Fruit fly (Drosophila melanogaster): ENCODE results near the gene Cpr65Ax1.
"Not testable (repeated sequence)": the region's sequence is repeated elsewhere in the genome, so short reads cannot be mapped to it uniquely, and the experiment has no call there.

Cpr65Ax1 gene

dm6 chr3L:6159863-6160262, 12.1 kb upstream of the Cpr65Ax1 start:
- no peak for TF ChIP-seq CG33017 (tag; optimal IDR thresholded peaks at IDR 0.05)
- no peak for TF ChIP-seq CG11617 (GFP tag; optimal IDR thresholded peaks at IDR 0.05)
- TF ChIP-seq kay (GFP tag; ENCODE audit: borderline replicate concordance), result no peak
- no peak for TF ChIP-seq CG7101 (tag; optimal IDR thresholded peaks at IDR 0.05)
- no peak for TF ChIP-seq toe (GFP tag; optimal IDR thresholded peaks at IDR 0.05)
- no peak for TF ChIP-seq cic (GFP tag; optimal IDR thresholded peaks at IDR 0.05)
- no peak for TF ChIP-seq Crg-1 (GFP tag; optimal IDR thresholded peaks at IDR 0.05)
- no peak for TF ChIP-seq Hr96 (GFP tag; optimal IDR thresholded peaks at IDR 0.05)
- TF ChIP-seq pad (GFP tag; optimal IDR thresholded peaks at IDR 0.05), result no peak
- no peak for TF ChIP-seq CG12768 (GFP tag; optimal IDR thresholded peaks at IDR 0.05)
- no peak for TF ChIP-seq bab1 (GFP tag; optimal IDR thresholded peaks at IDR 0.05)
- TF ChIP-seq tj (GFP tag; optimal IDR thresholded peaks at IDR 0.05), result no peak
- no peak for TF ChIP-seq Clk (GFP tag; optimal IDR thresholded peaks at IDR 0.05)
- TF ChIP-seq CG5204 (GFP tag; optimal IDR thresholded peaks at IDR 0.05), result no peak
- no peak for TF ChIP-seq CG14711 (tag; optimal IDR thresholded peaks at IDR 0.05)
- TF ChIP-seq CG1620 (GFP tag; optimal IDR thresholded peaks at IDR 0.05), result no peak
- TF ChIP-seq ovo (GFP tag; optimal IDR thresholded peaks at IDR 0.05), result no peak
- TF ChIP-seq Mnt (GFP tag; optimal IDR thresholded peaks at IDR 0.05), result no peak
- no peak for TF ChIP-seq cnc (optimal IDR thresholded peaks at IDR 0.05)
- no peak for TF ChIP-seq CG7045 (GFP tag; optimal IDR thresholded peaks at IDR 0.05)

dm6 chr3L:6158530-6158929, 10.7 kb upstream of the Cpr65Ax1 start, which contains the start of gene Cpr65Ay:
Gene Cpr65Ay, minus strand, starts transcription at chr3L:6158630.
- no peak for TF ChIP-seq cnc (optimal IDR thresholded peaks at IDR 0.05)
- TF ChIP-seq CG1620 (GFP tag; optimal IDR thresholded peaks at IDR 0.05), result no peak
- TF ChIP-seq CG5204 (GFP tag; optimal IDR thresholded peaks at IDR 0.05), result no peak
- TF ChIP-seq Hr96 (GFP tag; optimal IDR thresholded peaks at IDR 0.05), result no peak
- no peak for TF ChIP-seq ovo (GFP tag; optimal IDR thresholded peaks at IDR 0.05)
- no peak for TF ChIP-seq Crg-1 (GFP tag; optimal IDR thresholded peaks at IDR 0.05)
- no peak for TF ChIP-seq tj (GFP tag; optimal IDR thresholded peaks at IDR 0.05)

- no peak for TF ChIP-seq Clk (GFP tag; optimal IDR thresholded peaks at IDR 0.05)
- TF ChIP-seq cic (GFP tag; optimal IDR thresholded peaks at IDR 0.05), result no peak
- no peak for TF ChIP-seq bab1 (GFP tag; optimal IDR thresholded peaks at IDR 0.05)
- no peak for TF ChIP-seq kay (GFP tag; ENCODE audit: borderline replicate concordance)
- no peak for TF ChIP-seq Crg-1 (GFP tag; optimal IDR thresholded peaks at IDR 0.05)
- TF ChIP-seq ovo (GFP tag; optimal IDR thresholded peaks at IDR 0.05), result no peak
- no peak for TF ChIP-seq tj (GFP tag; optimal IDR thresholded peaks at IDR 0.05)
- TF ChIP-seq Hr96 (GFP tag; optimal IDR thresholded peaks at IDR 0.05), result no peak
- TF ChIP-seq pad (GFP tag; optimal IDR thresholded peaks at IDR 0.05), result no peak
Observed at dm6 chr3L:6157327-6158032, 9.7 kb upstream of the Cpr65Ax1 start, which contains the start of gene CG13297. Gene CG13297, minus strand, starts transcription at chr3L:6157377.

- TF ChIP-seq cnc (optimal IDR thresholded peaks at IDR 0.05) (no peak), CG7045 (GFP tag; optimal IDR thresholded peaks at IDR 0.05) (no peak), kay (GFP tag; ENCODE audit: borderline replicate concordance) (no peak), Hr96 (GFP tag; optimal IDR thresholded peaks at IDR 0.05) (no peak), CG14711 (tag; optimal IDR thresholded peaks at IDR 0.05) (no peak), CG11617 (GFP tag; optimal IDR thresholded peaks at IDR 0.05) (no peak), cic (GFP tag; optimal IDR thresholded peaks at IDR 0.05) (no peak), ovo (GFP tag; optimal IDR thresholded peaks at IDR 0.05) (no peak)
Observed at dm6 chr3L:6154951-6155394, 7.2 kb upstream of the Cpr65Ax1 start.

dm6 chr3L:6152531-6152930, 4.7 kb upstream of the Cpr65Ax1 start, which contains the start of gene Acp65Aa:
Gene Acp65Aa, minus strand, starts transcription at chr3L:6152745.
- TF ChIP-seq bab1 (GFP tag; optimal IDR thresholded peaks at IDR 0.05), result no peak
- no peak for TF ChIP-seq CG7101 (tag; optimal IDR thresholded peaks at IDR 0.05)
- no peak for TF ChIP-seq Crg-1 (GFP tag; optimal IDR thresholded peaks at IDR 0.05)

dm6 chr3L:6150757-6151354, 3.1 kb upstream of the Cpr65Ax1 start, which contains the start of the genes Cpr65Ax2 and Lcp65Aa:
Gene Cpr65Ax2, minus strand, starts transcription at chr3L:6150857.
Gene Lcp65Aa, plus strand, starts transcription at chr3L:6151304.
- not testable (repeated sequence) for TF ChIP-seq cic, tj, toe (GFP tag; optimal IDR thresholded peaks at IDR 0.05)

- TF ChIP-seq CG7045, Crg-1, Mnt (GFP tag; optimal IDR thresholded peaks at IDR 0.05): not testable (repeated sequence)
Observed at dm6 chr3L:6149248-6149647, 1.5 kb upstream of the Cpr65Ax1 start, which contains the start of gene Lcp65Ab1. Gene Lcp65Ab1, plus strand, starts transcription at chr3L:6149548.
